Worm (Caenorhabditis elegans): ENCODE data around the gene cogc-4.

The cogc-4 gene

DNA sequence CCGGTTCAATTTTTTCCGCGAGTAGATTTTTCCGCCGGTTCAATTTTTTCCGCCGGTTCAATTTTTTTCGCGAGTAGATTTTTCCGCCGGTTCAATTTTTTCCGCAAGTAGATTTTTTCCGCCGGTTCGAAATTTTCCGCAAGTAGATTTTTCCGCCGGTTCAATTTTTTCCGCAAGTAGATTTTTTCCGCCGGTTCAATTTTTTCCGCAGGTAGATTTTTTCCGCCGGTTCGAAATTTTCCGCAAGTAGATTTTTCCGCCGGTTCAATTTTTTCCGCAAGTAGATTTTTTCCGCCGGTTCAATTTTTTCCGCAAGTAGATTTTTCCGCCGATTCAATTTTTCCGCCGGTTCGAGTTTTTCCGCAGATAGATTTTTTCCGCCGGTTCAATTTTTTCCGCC, 50.0 kb downstream of the cogc-4 start:
- 0 out of 2 replicates have a peak, but pooled peaks have one; percentile 8 for TF ChIP-seq ceh-44 (GFP tag; IDR thresholded peaks at IDR 0.05)
- TF ChIP-seq nhr-42 (GFP tag; IDR thresholded peaks at IDR 0.05), result 0 out of 2 replicates have a peak, but pooled peaks have one; percentile 40
- TF ChIP-seq F26F4.8 (GFP tag; conservative IDR thresholded peaks at IDR 0.05), result 0 out of 2 replicates have a peak, but pooled peaks have one; percentile 54
- 0 out of 2 replicates have a peak, but pooled peaks have one; percentile 52 for TF ChIP-seq F44E2.7 (GFP tag; IDR thresholded peaks at IDR 0.05)

ce11 chrII:1457784-1458183, 54.5 kb downstream of the cogc-4 start:
- TF ChIP-seq F44E2.7 (GFP tag; IDR thresholded peaks at IDR 0.05), result 0 out of 2 replicates have a peak, but pooled peaks have one; percentile 55
- 0 out of 2 replicates have a peak, but pooled peaks have one; percentile 61 for TF ChIP-seq snpc-1.2 (GFP tag; IDR thresholded peaks at IDR 0.05)
- peak; percentile 80; the same call in 1 of the 2 replicates for TF ChIP-seq egl-43 (GFP tag; IDR thresholded peaks at IDR 0.05)
- peak; percentile 91 for TF ChIP-seq D1046.2 (GFP tag; IDR thresholded peaks at IDR 0.05)
- TF ChIP-seq set-16 (GFP tag; IDR thresholded peaks at IDR 0.05), result peak; percentile 37; the same call in 1 of the 2 replicates
- peak; percentile 60; the same call in 1 of the 2 replicates for TF ChIP-seq dmd-8 (GFP tag; IDR thresholded peaks at IDR 0.05)
- peak; percentile 66; the same call in 1 of the 2 replicates for TF ChIP-seq nhr-42 (GFP tag; IDR thresholded peaks at IDR 0.05)
- TF ChIP-seq F26F4.8 (GFP tag; conservative IDR thresholded peaks at IDR 0.05), result 0 out of 2 replicates have a peak, but pooled peaks have one; percentile 56
- TF ChIP-seq madf-5 (GFP tag; IDR thresholded peaks at IDR 0.05), result peak in 1 of 2 experiments; percentile 94; a peak in 2 of 4 replicates
- TF ChIP-seq tag-97 (GFP tag; IDR thresholded peaks at IDR 0.05), result 0 out of 2 replicates have a peak, but pooled peaks have one; percentile 66
- TF ChIP-seq php-3 (GFP tag; IDR thresholded peaks at IDR 0.05), result 0 out of 2 replicates have a peak, but pooled peaks have one; percentile 42
- 0 out of 2 replicates have a peak, but pooled peaks have one; percentile 18 for TF ChIP-seq Y48G9A.11 (GFP tag; IDR thresholded peaks at IDR 0.05)
- 0 out of 2 replicates have a peak, but pooled peaks have one; percentile 14 for TF ChIP-seq Y105C5A.15 (GFP tag; IDR thresholded peaks at IDR 0.05)

Measured in whole organism, L4 larva.